Fruit fly (Drosophila melanogaster) whole organism, embryonic: Measurements from ENCODE around the gene CG17199.

Experiments
- CG11247 ChIP-seq: fragments of 200-800 bp; sonication (Bioruptor generic); IDR thresholded peaks from 2 replicates; pipeline ENCODE4 v1.3.6; 2022; ENCODE audit warnings: missing biosample characterization, missing genetic modification characterization
- CG11398 ChIP-seq: fragments of 200-800 bp; sonication (Bioruptor generic); optimal IDR thresholded peaks from 2 replicates; lab custom pipeline; 2016; ENCODE audit warnings: missing biosample characterization, missing genetic modification characterization
- CG12155 ChIP-seq: fragments of 200-800 bp; sonication (Bioruptor generic); optimal IDR thresholded peaks from 3 replicates; lab custom pipeline; 2016; ENCODE audit warnings: missing biosample characterization, missing genetic modification characterization
- CG17359 ChIP-seq: fragments of 200-800 bp; sonication (Bioruptor generic); optimal IDR thresholded peaks from 3 replicates; lab custom pipeline; 2018; ENCODE audit warnings: missing biosample characterization, mild to moderate bottlenecking, missing genetic modification characterization, moderate library complexity
- CG17361 ChIP-seq: fragments of 200-800 bp; sonication (Bioruptor generic); IDR thresholded peaks from 3 replicates; pipeline ENCODE4 v1.3.6; 2022; ENCODE audit warnings: missing biosample characterization, missing genetic modification characterization
- CG17802 ChIP-seq: fragments of 200-800 bp; sonication (Bioruptor generic); optimal IDR thresholded peaks from 2 replicates; lab custom pipeline; 2018; ENCODE audit warnings: missing biosample characterization, mild to moderate bottlenecking, missing genetic modification characterization, moderate library complexity
- CG18262 ChIP-seq: fragments of 200-800 bp; optimal IDR thresholded peaks from 3 replicates; lab custom pipeline; 2019; ENCODE audit warnings: missing biosample characterization, mild to moderate bottlenecking, missing genetic modification characterization, moderate library complexity
- CG2116 ChIP-seq: fragments of 200-800 bp; sonication (Bioruptor generic); optimal IDR thresholded peaks from 3 replicates; lab custom pipeline; 2018; ENCODE audit warnings: missing biosample characterization, mild to moderate bottlenecking, missing genetic modification characterization
- CG4360 ChIP-seq: fragments of 200-800 bp; sonication (Bioruptor generic); IDR thresholded peaks from 2 replicates; pipeline ENCODE4 v1.3.6; 2022; ENCODE audit warnings: missing biosample characterization, missing genetic modification characterization
- CG6272 ChIP-seq: fragments of 200-800 bp; sonication (Bioruptor generic); IDR thresholded peaks from 2 replicates; pipeline ENCODE4 v1.3.6; 2022; ENCODE audit warnings: missing biosample characterization, missing genetic modification characterization
- CG6689 ChIP-seq: fragments of 200-800 bp; sonication (Bioruptor generic); IDR thresholded peaks from 2 replicates; pipeline ENCODE4 v1.3.6; 2022; ENCODE audit warnings: missing biosample characterization, missing genetic modification characterization
- CG9876 ChIP-seq: fragments of 200-800 bp; sonication (Bioruptor generic); optimal IDR thresholded peaks from 2 replicates; lab custom pipeline; 2016; ENCODE audit warnings: missing biosample characterization, missing genetic modification characterization
- CG9932 ChIP-seq: fragments of 200-800 bp; sonication (Bioruptor generic); IDR thresholded peaks from 2 replicates; pipeline ENCODE4 v1.3.6; 2022; ENCODE audit warnings: missing biosample characterization, missing genetic modification characterization
- D ChIP-seq, 2 experiments: fragments of 200-800 bp in 1 of 2; fragments of >200 bp in 1 of 2; sonication (Bioruptor generic) in 1 of 2; optimal IDR thresholded peaks; 2 replicates in 1 of 2; 3 replicates in 1 of 2; lab custom pipeline; 2017; ENCODE audit warnings: mild to moderate bottlenecking in 1 of 2, missing biosample characterization in 1 of 2, missing genetic modification characterization in 1 of 2, missing genetic modification reagents in 1 of 2
- Doc2 ChIP-seq: fragments of 200-800 bp; sonication (Bioruptor generic); IDR thresholded peaks from 2 replicates; pipeline ENCODE4 v1.3.6; 2022; ENCODE audit warnings: missing biosample characterization, missing genetic modification characterization
- Dp ChIP-seq: fragments of 200-800 bp; sonication (Bioruptor generic); optimal IDR thresholded peaks from 2 replicates; lab custom pipeline; 2018; ENCODE audit warnings: missing biosample characterization, mild to moderate bottlenecking, missing genetic modification characterization, moderate library complexity
- Drgx ChIP-seq: fragments of 200-800 bp; sonication (Bioruptor generic); IDR thresholded peaks from 2 replicates; pipeline ENCODE4 v1.3.6; 2022; ENCODE audit warnings: missing biosample characterization, missing genetic modification characterization
- Ets65A ChIP-seq: fragments of 200-800 bp; sonication (Bioruptor generic); peaks from one replicate; lab custom pipeline; 2016; ENCODE audit warnings: missing biosample characterization, missing genetic modification characterization
- Gug ChIP-seq: fragments of 200-800 bp; sonication (Bioruptor generic); IDR thresholded peaks from 4 replicates; pipeline ENCODE4 v1.3.6; 2022; ENCODE audit warnings: missing biosample characterization, missing genetic modification characterization
- Jarid2 ChIP-seq: fragments of 200-800 bp; sonication (Bioruptor generic); optimal IDR thresholded peaks from 3 replicates; lab custom pipeline; 2017; ENCODE audit warnings: mild to moderate bottlenecking, missing biosample characterization, missing genetic modification reagents, missing genetic modification characterization
- Ptx1 ChIP-seq: fragments of 200-800 bp; sonication (Bioruptor generic); IDR thresholded peaks from 2 replicates; pipeline ENCODE4 v1.3.6; 2022; ENCODE audit warnings: missing biosample characterization, missing genetic modification characterization
- Sox102F ChIP-seq: fragments of 200-800 bp; sonication (Bioruptor generic); optimal IDR thresholded peaks from 2 replicates; lab custom pipeline; 2018; ENCODE audit warnings: missing biosample characterization, mild to moderate bottlenecking, missing genetic modification characterization, moderate library complexity
- Ssrp ChIP-seq: fragments of 200-800 bp; sonication (Bioruptor generic); optimal IDR thresholded peaks from 2 replicates; lab custom pipeline; 2018; ENCODE audit warnings: missing biosample characterization, mild to moderate bottlenecking, missing genetic modification characterization, moderate library complexity
- Stat92E ChIP-seq, 3 experiments: fragments of >200 bp in 2 of 3; fragments of 200-800 bp in 1 of 3; sonication (Bioruptor generic) in 1 of 3; optimal IDR thresholded peaks; 2 replicates each; lab custom pipeline; 2017 to 2019; ENCODE audit warnings: missing biosample characterization in 3 of 3, missing genetic modification characterization in 3 of 3, mild to moderate bottlenecking in 1 of 3, moderate library complexity in 1 of 3
- Trl ChIP-seq, 3 experiments: fragments of >200 bp in 2 of 3; fragments of 200-800 bp in 1 of 3; sonication (Bioruptor generic) in 1 of 3; optimal IDR thresholded peaks; 2 replicates in 1 of 3; 3 replicates in 2 of 3; lab custom pipeline; 2016 to 2017; ENCODE audit warnings: missing biosample characterization in 1 of 3, missing genetic modification characterization in 1 of 3
- Xrp1 ChIP-seq: fragments of 200-800 bp; sonication (Bioruptor generic); IDR thresholded peaks from 2 replicates; pipeline ENCODE4 v1.3.6; 2022; ENCODE audit warnings: missing biosample characterization, missing genetic modification characterization
- aop ChIP-seq: fragments of 200-800 bp; sonication (Bioruptor generic); IDR thresholded peaks from 2 replicates; pipeline ENCODE4 v1.3.6; 2022; ENCODE audit warnings: missing biosample characterization, missing genetic modification characterization
- ap ChIP-seq: fragments of 200-800 bp; sonication (Bioruptor generic); IDR thresholded peaks from 2 replicates; pipeline ENCODE4 v1.3.6; 2022; ENCODE audit warnings: missing biosample characterization, missing genetic modification characterization
- chinmo ChIP-seq: fragments of 200-800 bp; sonication (Bioruptor generic); IDR thresholded peaks from 4 replicates; pipeline ENCODE4 v1.3.6; 2022; ENCODE audit warnings: missing biosample characterization, missing genetic modification characterization; ENCODE audit not compliant: partially characterized antibody
- crol ChIP-seq: fragments of 200-800 bp; sonication (Bioruptor generic); IDR thresholded peaks from 2 replicates; pipeline ENCODE4 v1.3.6; 2022; ENCODE audit warnings: missing biosample characterization, missing genetic modification characterization
- fd102C ChIP-seq: fragments of 200-800 bp; sonication (Bioruptor generic); optimal IDR thresholded peaks from 2 replicates; lab custom pipeline; 2018; ENCODE audit warnings: missing biosample characterization, mild to moderate bottlenecking, missing genetic modification characterization, moderate library complexity
- grau ChIP-seq: fragments of 200-800 bp; optimal IDR thresholded peaks from 3 replicates; lab custom pipeline; 2019; ENCODE audit warnings: missing biosample characterization, mild to moderate bottlenecking, missing genetic modification characterization, moderate library complexity
- grn ChIP-seq: fragments of 200-800 bp; sonication (Bioruptor generic); optimal IDR thresholded peaks from 3 replicates; lab custom pipeline; 2017; ENCODE audit warnings: missing biosample characterization, missing genetic modification characterization
- nmo ChIP-seq: fragments of 200-800 bp; sonication (Bioruptor generic); optimal IDR thresholded peaks from 2 replicates; lab custom pipeline; 2018; ENCODE audit warnings: missing biosample characterization, mild to moderate bottlenecking, missing genetic modification characterization, moderate library complexity
- phol ChIP-seq: fragments of 200-800 bp; sonication (Bioruptor generic); optimal IDR thresholded peaks from 3 replicates; lab custom pipeline; 2018; ENCODE audit warnings: missing biosample characterization, mild to moderate bottlenecking, missing genetic modification characterization, moderate library complexity
- pnt ChIP-seq: fragments of 200-800 bp; sonication (Bioruptor generic); optimal IDR thresholded peaks from 3 replicates; lab custom pipeline; 2016; ENCODE audit warnings: missing biosample characterization, missing genetic modification characterization
- row ChIP-seq: fragments of 200-800 bp; sonication (Bioruptor generic); IDR thresholded peaks from 3 replicates; pipeline ENCODE4 v1.3.6; 2022; ENCODE audit warnings: missing biosample characterization, missing genetic modification characterization
- sens ChIP-seq: fragments of 200-800 bp; sonication (Bioruptor generic); peaks from one replicate; lab custom pipeline; 2016; ENCODE audit warnings: missing biosample characterization, missing genetic modification characterization
- sna ChIP-seq: fragments of 200-800 bp; sonication (Bioruptor generic); IDR thresholded peaks from 2 replicates; pipeline ENCODE4 v1.3.6; 2022; ENCODE audit warnings: missing biosample characterization, missing genetic modification characterization; ENCODE audit not compliant: partially characterized antibody
- so ChIP-seq: fragments of 200-800 bp; sonication (Bioruptor generic); IDR thresholded peaks from 3 replicates; pipeline ENCODE4 v1.3.6; 2022; ENCODE audit warnings: missing biosample characterization, missing genetic modification characterization
- tin ChIP-seq: fragments of 200-800 bp; sonication (Bioruptor generic); optimal IDR thresholded peaks from 3 replicates; lab custom pipeline; 2016; ENCODE audit warnings: missing biosample characterization, missing genetic modification characterization
- twi ChIP-seq: fragments of 200-800 bp; optimal IDR thresholded peaks from 2 replicates; lab custom pipeline; 2019; ENCODE audit warnings: missing biosample characterization, mild to moderate bottlenecking, missing genetic modification characterization, moderate library complexity
- unpg ChIP-seq: fragments of 200-800 bp; sonication (Bioruptor generic); optimal IDR thresholded peaks from 3 replicates; lab custom pipeline; 2018; ENCODE audit warnings: missing biosample characterization, mild to moderate bottlenecking, missing genetic modification characterization, moderate library complexity
- vvl ChIP-seq: fragments of 200-800 bp; sonication (Bioruptor generic); IDR thresholded peaks from 2 replicates; pipeline ENCODE4 v1.3.6; 2022; ENCODE audit warnings: missing biosample characterization, missing genetic modification characterization
- zfh1 ChIP-seq: fragments of 200-800 bp; sonication (Bioruptor generic); IDR thresholded peaks from 3 replicates; pipeline ENCODE4 v1.3.6; 2022; ENCODE audit warnings: missing biosample characterization, missing genetic modification characterization

CG17199 gene

dm6 chr3R:20256278-20256979, 46.8 kb upstream of the CG17199 start (continued):
- TF ChIP-seq CG12155 (no peak), unpg (GFP tag; lab: Kevin White, UChicago) (no peak), so (GFP tag; lab: Robert Waterston, UW) (no peak), Dp (GFP tag; lab: Kevin White, UChicago) (no peak), pnt (GFP tag; lab: Kevin White, UChicago) (no peak), twi (tag; lab: Kevin White, UChicago) (peak; percentile 32)

- TF ChIP-seq crol (peak; percentile 33), CG11398 (GFP tag; lab: Kevin White, UChicago) (no peak), CG17359 (tag; lab: Kevin White, UChicago) (peak; percentile 21), Doc2 (GFP tag; lab: Robert Waterston, UW) (no peak), D (optimal IDR thresholded peaks at IDR 0.05; lab: Kevin White, UChicago) (no peak), D (GFP tag; optimal IDR thresholded peaks at IDR 0.05; lab: Kevin White, UChicago) (no peak), tin (peak; percentile 18), CG4360 (peak; percentile 56), chinmo (GFP tag; lab: Robert Waterston, UW) (0 out of 4 replicates have a peak, but pooled peaks have one; percentile 46), CG11247 (GFP tag; lab: Robert Waterston, UW) (peak; percentile 11; the same call in 1 of the 2 replicates), CG2116 (no peak), Ssrp (tag; lab: Kevin White, UChicago) (peak; percentile 36), CG6689 (GFP tag; lab: Robert Waterston, UW) (peak; percentile 18; the same call in 1 of the 2 replicates), phol (tag; lab: Kevin White, UChicago) (peak; percentile 39), Sox102F (GFP tag; lab: Kevin White, UChicago) (peak; percentile 34), Jarid2 (GFP tag; lab: Kevin White, UChicago) (no peak), ap (no peak), vvl (peak; percentile 31; the same call in 1 of the 2 replicates), Ptx1 (GFP tag; lab: Robert Waterston, UW) (peak; percentile 39; the same call in 1 of the 2 replicates), row (GFP tag; lab: Robert Waterston, UW) (0 out of 3 replicates have a peak, but pooled peaks have one; percentile 10), Xrp1 (GFP tag; lab: Robert Waterston, UW) (peak; percentile 26; the same call in 1 of the 2 replicates), nmo (GFP tag; lab: Kevin White, UChicago) (peak; percentile 0), CG9932 (GFP tag; lab: Robert Waterston, UW) (no peak), Gug (GFP tag; lab: Robert Waterston, UW) (no peak), CG9876 (GFP tag; lab: Kevin White, UChicago) (no peak), sna (GFP tag; lab: Robert Waterston, UW) (no peak; the same call in 1 of the 2 replicates), Ets65A (no peak), aop (GFP tag; lab: Robert Waterston, UW) (no peak), Trl (optimal IDR thresholded peaks at IDR 0.05; lab: Kevin White, UChicago) (peak; percentile 34 to 53), Trl (GFP tag; optimal IDR thresholded peaks at IDR 0.05; lab: Kevin White, UChicago) (no peak), CG17802 (tag; lab: Kevin White, UChicago) (no peak), CG18262 (no peak), Stat92E (GFP tag; optimal IDR thresholded peaks at IDR 0.05; lab: Kevin White, UChicago) (peak in 1 of 3 experiments; percentile 68), grn (GFP tag; lab: Kevin White, UChicago) (no peak), CG17361 (GFP tag; lab: Robert Waterston, UW) (peak; percentile 29; the same call in 1 of the 3 replicates), Drgx (GFP tag; lab: Robert Waterston, UW) (peak; percentile 13; the same call in 1 of the 2 replicates), grau (tag; lab: Kevin White, UChicago) (peak; percentile 35), fd102C (GFP tag; lab: Kevin White, UChicago) (no peak), sens (GFP tag; lab: Kevin White, UChicago) (peak; percentile 92), zfh1 (GFP tag; lab: Robert Waterston, UW) (peak; percentile 49; the same call in 2 of the 3 replicates), CG6272 (GFP tag; lab: Robert Waterston, UW) (no peak)
Observed at dm6 chr3R:20254231-20255126, 44.9 kb upstream of the CG17199 start.
